Worm (Caenorhabditis elegans) whole organism, L1 larva: ENCODE results near the gene F10E7.5.

Experiments
- C34B4.2 ChIP-seq: sonication (generic microtip); optimal IDR thresholded peaks from 2 replicates; lab custom pipeline; 2017; ENCODE audit warnings: mild to moderate bottlenecking, missing genetic modification characterization, missing compliant biosample characterization
- F16B12.6 ChIP-seq: fragments of 150-350 bp; optimal IDR thresholded peaks from 2 replicates; lab custom pipeline; 2014; ENCODE audit warnings: missing biosample characterization, missing genetic modification characterization
- aly-2 ChIP-seq: fragments of 150-350 bp; optimal IDR thresholded peaks from 2 replicates; lab custom pipeline; 2014; ENCODE audit warnings: missing biosample characterization, missing genetic modification characterization
- ama-1 ChIP-seq: fragments of 150-350 bp; optimal IDR thresholded peaks from 2 replicates; lab custom pipeline; 2014
- blmp-1 ChIP-seq: fragments of 150-350 bp; optimal IDR thresholded peaks from 2 replicates; lab custom pipeline; 2014; ENCODE audit warnings: missing biosample characterization, missing genetic modification characterization
- ceh-8 ChIP-seq: fragments of 200-800 bp; sonication (Bioruptor generic); optimal IDR thresholded peaks from 2 replicates; lab custom pipeline; 2018; ENCODE audit warnings: mild to moderate bottlenecking, missing genetic modification characterization, moderate library complexity, missing compliant biosample characterization
- ceh-82 ChIP-seq, 3 experiments: fragments of 150-350 bp in 1 of 3; sonication (generic microtip) in 2 of 3; optimal IDR thresholded peaks; 2 replicates each; lab custom pipeline; 2014 to 2017; ENCODE audit warnings: missing biosample characterization in 3 of 3, missing genetic modification characterization in 3 of 3
- ceh-88 ChIP-seq: fragments of 200-800 bp; sonication (Bioruptor generic); IDR thresholded peaks from 2 replicates; pipeline ENCODE4 v1.3.6; 2022; ENCODE audit warnings: missing genetic modification characterization, missing compliant biosample characterization
- dpl-1 ChIP-seq, 3 experiments: fragments of 150-350 bp in 2 of 3; sonication (generic microtip) in 1 of 3; optimal IDR thresholded peaks; 2 replicates each; lab custom pipeline; 2014 to 2017; ENCODE audit warnings: missing biosample characterization in 3 of 3, missing genetic modification characterization in 3 of 3, missing genetic modification reagents in 3 of 3
- dsc-1 ChIP-seq: sonication (generic microtip); optimal IDR thresholded peaks from 2 replicates; lab custom pipeline; 2016; ENCODE audit warnings: mild to moderate bottlenecking, missing genetic modification characterization, missing compliant biosample characterization
- efl-1 ChIP-seq, 4 experiments: fragments of 150-350 bp; optimal IDR thresholded peaks in 3 of 4; peaks in 1 of 4; 1 replicate in 1 of 4; 2 replicates in 3 of 4; lab custom pipeline; 2014; ENCODE audit warnings: missing biosample characterization in 2 of 4, missing genetic modification characterization in 2 of 4, missing genetic modification reagents in 2 of 4
- elt-2 ChIP-seq: sonication (generic microtip); optimal IDR thresholded peaks from 2 replicates; lab custom pipeline; 2016; ENCODE audit warnings: missing genetic modification characterization, mild to moderate bottlenecking, inconsistent platforms, missing compliant biosample characterization, missing genetic modification reagents
- ets-5 ChIP-seq: fragments of 200-800 bp; sonication (Bioruptor generic); IDR thresholded peaks from 2 replicates; pipeline ENCODE4 v1.3.6; 2022; ENCODE audit warnings: missing genetic modification characterization, missing compliant biosample characterization
- fkh-10 ChIP-seq: sonication (generic microtip); optimal IDR thresholded peaks from 2 replicates; lab custom pipeline; 2017; ENCODE audit warnings: missing biosample characterization, missing genetic modification reagents, missing genetic modification characterization
- fkh-4 ChIP-seq: sonication (generic microtip); optimal IDR thresholded peaks from 2 replicates; lab custom pipeline; 2016; ENCODE audit warnings: missing compliant biosample characterization, missing genetic modification characterization, borderline replicate concordance
- fkh-8 ChIP-seq: sonication (generic microtip); optimal IDR thresholded peaks from 2 replicates; lab custom pipeline; 2016; ENCODE audit warnings: mild to moderate bottlenecking, missing genetic modification characterization, missing compliant biosample characterization
- irx-1 ChIP-seq: sonication (generic microtip); optimal IDR thresholded peaks from 2 replicates; lab custom pipeline; 2016; ENCODE audit warnings: missing genetic modification characterization, missing compliant biosample characterization
- isw-1 ChIP-seq: fragments of 200-800 bp; sonication (Bioruptor generic); IDR thresholded peaks from 2 replicates; pipeline ENCODE4 v1.3.6; 2022; ENCODE audit warnings: missing genetic modification characterization, missing compliant biosample characterization
- lin-14 ChIP-seq: fragments of 200-800 bp; sonication (Bioruptor generic); optimal IDR thresholded peaks from 2 replicates; lab custom pipeline; 2018; ENCODE audit warnings: mild to moderate bottlenecking, missing genetic modification characterization, moderate library complexity, missing compliant biosample characterization
- lin-39 ChIP-seq: fragments of 150-350 bp; optimal IDR thresholded peaks from 2 replicates; lab custom pipeline; 2014; ENCODE audit warnings: missing biosample characterization, missing genetic modification reagents, missing genetic modification characterization
- lir-3 ChIP-seq: sonication (generic microtip); optimal IDR thresholded peaks from 2 replicates; lab custom pipeline; 2016; ENCODE audit warnings: mild to moderate bottlenecking, missing genetic modification characterization, moderate library complexity, missing compliant biosample characterization; ENCODE audit not compliant: poor library complexity
- lsy-2 ChIP-seq, 2 experiments: fragments of 150-350 bp; optimal IDR thresholded peaks; 2 replicates each; lab custom pipeline; 2014; ENCODE audit warnings: missing biosample characterization in 2 of 2, missing genetic modification characterization in 2 of 2
- mdl-1 ChIP-seq, 2 experiments: fragments of 150-350 bp; optimal IDR thresholded peaks; 2 replicates each; lab custom pipeline; 2014 to 2017; ENCODE audit warnings: missing biosample characterization in 2 of 2, missing genetic modification characterization in 2 of 2, inconsistent platforms in 1 of 2
- mef-2 ChIP-seq: fragments of 150-350 bp; optimal IDR thresholded peaks from 2 replicates; lab custom pipeline; 2014; ENCODE audit warnings: missing biosample characterization, missing genetic modification characterization
- mep-1 ChIP-seq: fragments of 150-350 bp; optimal IDR thresholded peaks from 2 replicates; lab custom pipeline; 2014; ENCODE audit warnings: missing biosample characterization, missing genetic modification characterization
- nhr-28 ChIP-seq: fragments of 150-350 bp; optimal IDR thresholded peaks from 2 replicates; lab custom pipeline; 2014; ENCODE audit warnings: missing biosample characterization, missing genetic modification characterization
- nhr-71 ChIP-seq: sonication (generic microtip); optimal IDR thresholded peaks from 2 replicates; lab custom pipeline; 2016; ENCODE audit warnings: mild to moderate bottlenecking, missing genetic modification characterization, moderate library complexity, missing compliant biosample characterization
- nhr-84 ChIP-seq: sonication (generic microtip); optimal IDR thresholded peaks from 2 replicates; lab custom pipeline; 2017; ENCODE audit warnings: missing biosample characterization, missing genetic modification characterization
- pag-3 ChIP-seq: sonication (generic microtip); optimal IDR thresholded peaks from 2 replicates; lab custom pipeline; 2017; ENCODE audit warnings: missing genetic modification characterization, mild to moderate bottlenecking, missing compliant biosample characterization, antibody characterized with exemption, borderline replicate concordance; ENCODE audit not compliant: insufficient read depth
- snu-23 ChIP-seq: sonication (generic microtip); optimal IDR thresholded peaks from 2 replicates; lab custom pipeline; 2016; ENCODE audit warnings: missing genetic modification characterization, missing compliant biosample characterization
- sox-4 ChIP-seq: sonication (generic microtip); optimal IDR thresholded peaks from 2 replicates; lab custom pipeline; 2016; ENCODE audit warnings: missing genetic modification characterization, missing compliant biosample characterization
- tbx-2 ChIP-seq: sonication (generic microtip); optimal IDR thresholded peaks from 2 replicates; lab custom pipeline; 2016; ENCODE audit warnings: missing genetic modification characterization, missing compliant biosample characterization
- unc-30 ChIP-seq: sonication (generic microtip); optimal IDR thresholded peaks from 2 replicates; lab custom pipeline; 2017; ENCODE audit warnings: missing biosample characterization, missing genetic modification characterization
- unc-86 ChIP-seq: sonication (generic microtip); optimal IDR thresholded peaks from 2 replicates; lab custom pipeline; 2016; ENCODE audit warnings: missing genetic modification characterization, missing compliant biosample characterization
- xbp-1 ChIP-seq: sonication (generic microtip); optimal IDR thresholded peaks from 2 replicates; lab custom pipeline; 2016; ENCODE audit warnings: missing genetic modification characterization, missing compliant biosample characterization
- zag-1 ChIP-seq: fragments of 150-350 bp; optimal IDR thresholded peaks from 2 replicates; lab custom pipeline; 2014; ENCODE audit warnings: missing biosample characterization, missing genetic modification characterization
- ztf-11 ChIP-seq, 2 experiments: sonication (generic microtip); optimal IDR thresholded peaks; 2 replicates each; lab custom pipeline; 2016 to 2017; ENCODE audit warnings: missing genetic modification characterization in 2 of 2, missing biosample characterization in 1 of 2, missing compliant biosample characterization in 1 of 2
- ztf-4 ChIP-seq: fragments of 150-350 bp; optimal IDR thresholded peaks from 2 replicates; lab custom pipeline; 2014; ENCODE audit warnings: missing biosample characterization, missing genetic modification characterization

F10E7.5 gene

ce11 chrII:7106313-7106712, 5.5 kb upstream of the F10E7.5 start:
- TF ChIP-seq ceh-82 (tag; optimal IDR thresholded peaks at IDR 0.05; lab: Kevin White, UChicago), result no peak
- no peak for TF ChIP-seq lin-14 (GFP tag; lab: Kevin White, UChicago)
- no peak for TF ChIP-seq pag-3 (tag; lab: Kevin White, UChicago)
- no peak for TF ChIP-seq lin-39
- TF ChIP-seq ceh-8 (GFP tag; lab: Kevin White, UChicago), result no peak
- no peak for TF ChIP-seq fkh-8
- TF ChIP-seq tbx-2 (tag; lab: Kevin White, UChicago), result no peak
- TF ChIP-seq aly-2 (tag; lab: Kevin White, UChicago), result no peak
- TF ChIP-seq blmp-1, result no peak
- TF ChIP-seq unc-30 (tag; lab: Kevin White, UChicago), result no peak
- no peak for TF ChIP-seq ztf-11 (tag; optimal IDR thresholded peaks at IDR 0.05; lab: Kevin White, UChicago)
- TF ChIP-seq ama-1 (lab: Kevin White, UChicago), result no peak
- TF ChIP-seq elt-2 (tag; lab: Kevin White, UChicago), result no peak
- no peak for TF ChIP-seq lir-3 (tag; lab: Kevin White, UChicago)
- TF ChIP-seq nhr-28 (tag; lab: Kevin White, UChicago), result no peak
- no peak for TF ChIP-seq xbp-1 (tag; lab: Kevin White, UChicago)
- TF ChIP-seq unc-86 (tag; lab: Kevin White, UChicago), result no peak
- TF ChIP-seq ets-5 (GFP tag; lab: Robert Waterston, UW), result no peak
- TF ChIP-seq snu-23 (GFP tag; lab: Kevin White, UChicago), result no peak
- TF ChIP-seq mef-2 (tag; lab: Kevin White, UChicago), result no peak
- TF ChIP-seq, all 84 proteins: peak for 0

ce11 chrII:7109956-7110355, 1.8 kb upstream of the F10E7.5 start, which contains the start of gene F10E7.9:
TSS of gene F10E7.9 (minus strand) at chrII:7110056.
- TF ChIP-seq C34B4.2 (no peak), irx-1 (tag; lab: Kevin White, UChicago) (no peak), snu-23 (GFP tag; lab: Kevin White, UChicago) (no peak), xbp-1 (tag; lab: Kevin White, UChicago) (no peak), fkh-8 (no peak), dpl-1 (GFP tag; optimal IDR thresholded peaks at IDR 0.05; lab: Kevin White, UChicago) (no peak), sox-4 (no peak), mdl-1 (tag; optimal IDR thresholded peaks at IDR 0.05; lab: Kevin White, UChicago) (no peak), dsc-1 (no peak), mep-1 (tag; lab: Kevin White, UChicago) (no peak), nhr-84 (tag; lab: Kevin White, UChicago) (no peak), F16B12.6 (tag; lab: Kevin White, UChicago) (no peak), zag-1 (tag; lab: Kevin White, UChicago) (no peak)
- TF ChIP-seq, all 84 proteins: peak for 0

- peak; percentile 34 for TF ChIP-seq fkh-8
- no peak for TF ChIP-seq ceh-88 (GFP tag; lab: Robert Waterston, UW)
- peak; percentile 13 for TF ChIP-seq F16B12.6 (tag; lab: Kevin White, UChicago)
- peak; percentile 12 for TF ChIP-seq nhr-71 (tag; lab: Kevin White, UChicago)
- peak in 2 of 3 experiments; percentile 20 to 44 for TF ChIP-seq ceh-82 (tag; optimal IDR thresholded peaks at IDR 0.05; lab: Kevin White, UChicago)
- no peak for TF ChIP-seq mdl-1 (tag; optimal IDR thresholded peaks at IDR 0.05; lab: Kevin White, UChicago)
- peak; percentile 67 for TF ChIP-seq lin-14 (GFP tag; lab: Kevin White, UChicago)
- peak in 1 of 2 experiments; percentile 5 for TF ChIP-seq efl-1 (optimal IDR thresholded peaks at IDR 0.05; lab: Kevin White, UChicago)
- no peak for TF ChIP-seq efl-1 (GFP tag; optimal IDR thresholded peaks at IDR 0.05 in 1 of 2; lab: Kevin White, UChicago)
- TF ChIP-seq isw-1 (GFP tag; lab: Robert Waterston, UW), result peak; percentile 18; the same call in 1 of the 2 replicates
- no peak for TF ChIP-seq fkh-4
- no peak for TF ChIP-seq ztf-4 (tag; lab: Kevin White, UChicago)
- peak in 1 of 2 experiments; percentile 56 for TF ChIP-seq lsy-2 (tag; optimal IDR thresholded peaks at IDR 0.05; lab: Kevin White, UChicago)
- TF ChIP-seq fkh-10 (GFP tag; lab: Kevin White, UChicago), result peak; percentile 71
These were observed 644 bp upstream of the F10E7.5 start for ce11 chrII:7111012-7111656.
